Fruit fly (Drosophila melanogaster) whole organism, adult: ENCODE results near the gene CG3662.

Experiments
- CG11617 ChIP-seq: fragments of 200-800 bp; sonication (Bioruptor generic); optimal IDR thresholded peaks from 2 replicates; lab custom pipeline; 2017; ENCODE audit warnings: mild to moderate bottlenecking, missing biosample characterization, missing genetic modification reagents, missing genetic modification characterization
- CG33017 ChIP-seq: fragments of 200-800 bp; sonication (Bioruptor generic); optimal IDR thresholded peaks from 2 replicates; lab custom pipeline; 2018; ENCODE audit warnings: missing biosample characterization, mild to moderate bottlenecking, missing genetic modification characterization, moderate library complexity
- Clk ChIP-seq: fragments of 200-800 bp; sonication (Bioruptor generic); optimal IDR thresholded peaks from 2 replicates; lab custom pipeline; 2017; ENCODE audit warnings: missing biosample characterization, missing genetic modification characterization
- Crg-1 ChIP-seq: fragments of 200-800 bp; sonication (Bioruptor generic); optimal IDR thresholded peaks from 2 replicates; lab custom pipeline; 2016; ENCODE audit warnings: missing biosample characterization, missing genetic modification characterization
- toe ChIP-seq: fragments of 200-800 bp; sonication (Bioruptor generic); optimal IDR thresholded peaks from 2 replicates; lab custom pipeline; 2016; ENCODE audit warnings: missing biosample characterization, missing genetic modification characterization

dm6 chr2L:866950-867744 lies 46.1 kb downstream of the CG3662 start:
- TF ChIP-seq toe = peak; percentile 97
- TF ChIP-seq Crg-1 (GFP tag; lab: Kevin White, UChicago) = peak; percentile 97
- peak; percentile 94 for TF ChIP-seq CG11617 (GFP tag; lab: Kevin White, UChicago)
- peak; percentile 98 for TF ChIP-seq CG33017 (tag; lab: Kevin White, UChicago)
- TF ChIP-seq Clk = peak; percentile 94
